Worm (Caenorhabditis elegans) whole organism, L4 larva: ENCODE results near the gene tsg-101.

Experiments
- F26F4.8 ChIP-seq: fragments of 200-800 bp; sonication (Bioruptor generic); conservative IDR thresholded peaks from 2 replicates; pipeline ENCODE4 v1.3.6; 2022; ENCODE audit warnings: missing genetic modification characterization, missing compliant biosample characterization
- F49E8.2 ChIP-seq: sonication (generic microtip); optimal IDR thresholded peaks from 2 replicates; lab custom pipeline; 2016; ENCODE audit warnings: missing compliant biosample characterization, mild to moderate bottlenecking, missing genetic modification characterization, borderline replicate concordance
- T20F7.1 ChIP-seq: fragments of 200-800 bp; sonication (Bioruptor generic); optimal IDR thresholded peaks from 2 replicates; lab custom pipeline; 2018; ENCODE audit warnings: mild to moderate bottlenecking, missing genetic modification characterization, missing compliant biosample characterization
- T26A8.4 ChIP-seq: fragments of 200-800 bp; sonication (Bioruptor generic); IDR thresholded peaks from 2 replicates; pipeline ENCODE4 v1.3.6; 2022; ENCODE audit warnings: missing genetic modification characterization, missing compliant biosample characterization
- Y105C5A.15 ChIP-seq: fragments of 200-800 bp; sonication (Bioruptor generic); IDR thresholded peaks from 2 replicates; pipeline ENCODE4 v1.3.6; 2022; ENCODE audit warnings: missing genetic modification characterization, missing compliant biosample characterization
- Y48G9A.11 ChIP-seq: fragments of 200-800 bp; sonication (Bioruptor generic); IDR thresholded peaks from 2 replicates; pipeline ENCODE4 v1.3.6; 2022; ENCODE audit warnings: missing genetic modification reagents, missing genetic modification characterization, missing compliant biosample characterization
- Y75B8A.6 ChIP-seq: fragments of 200-800 bp; sonication (Bioruptor generic); IDR thresholded peaks from 2 replicates; pipeline ENCODE4 v1.3.6; 2022; ENCODE audit warnings: missing genetic modification reagents, missing genetic modification characterization, missing compliant biosample characterization
- aha-1 ChIP-seq: fragments of 150-350 bp; peaks from one replicate; lab custom pipeline; 2014; ENCODE audit warnings: missing biosample characterization, missing genetic modification characterization
- attf-4 ChIP-seq: sonication (generic microtip); optimal IDR thresholded peaks from 3 replicates; lab custom pipeline; 2017; ENCODE audit warnings: missing biosample characterization, missing genetic modification characterization
- ceh-20 ChIP-seq: fragments of 200-800 bp; sonication (Bioruptor generic); IDR thresholded peaks from 2 replicates; pipeline ENCODE4 v1.3.6; 2022; ENCODE audit warnings: missing genetic modification reagents, missing genetic modification characterization, missing compliant biosample characterization
- ceh-28 ChIP-seq: fragments of 150-350 bp; optimal IDR thresholded peaks from 2 replicates; lab custom pipeline; 2014; ENCODE audit warnings: missing biosample characterization, missing genetic modification reagents, missing genetic modification characterization
- ceh-32 ChIP-seq: sonication (generic microtip); optimal IDR thresholded peaks from 2 replicates; lab custom pipeline; 2016; ENCODE audit warnings: mild to moderate bottlenecking, missing genetic modification characterization, missing compliant biosample characterization; ENCODE audit not compliant: poor library complexity
- ceh-62 ChIP-seq: sonication (generic microtip); optimal IDR thresholded peaks from 2 replicates; lab custom pipeline; 2017; ENCODE audit warnings: missing biosample characterization, missing genetic modification characterization
- ceh-82 ChIP-seq: sonication (generic microtip); optimal IDR thresholded peaks from 2 replicates; lab custom pipeline; 2017; ENCODE audit warnings: missing biosample characterization, missing genetic modification characterization
- daf-16 ChIP-seq, 3 experiments: sonication (generic microtip); optimal IDR thresholded peaks; 2 replicates each; lab custom pipeline; 2016 to 2017; ENCODE audit warnings: missing genetic modification characterization in 3 of 3, missing genetic modification reagents in 3 of 3, mild to moderate bottlenecking in 2 of 3, missing compliant biosample characterization in 2 of 3, missing biosample characterization in 1 of 3, moderate library complexity in 1 of 3
- daf-19 ChIP-seq: fragments of 200-800 bp; sonication (Bioruptor generic); conservative IDR thresholded peaks from 2 replicates; pipeline ENCODE4 v1.3.6; 2022; ENCODE audit warnings: missing genetic modification characterization, missing compliant biosample characterization
- daf-8 ChIP-seq: fragments of 200-800 bp; sonication (Bioruptor generic); IDR thresholded peaks from 2 replicates; pipeline ENCODE4 v1.3.6; 2022; ENCODE audit warnings: missing genetic modification characterization, missing compliant biosample characterization
- dmd-8 ChIP-seq: fragments of 200-800 bp; sonication (Bioruptor generic); IDR thresholded peaks from 2 replicates; pipeline ENCODE4 v1.3.6; 2022; ENCODE audit warnings: missing genetic modification characterization, missing compliant biosample characterization
- dmd-9 ChIP-seq: fragments of 200-800 bp; sonication (Bioruptor generic); IDR thresholded peaks from 2 replicates; pipeline ENCODE4 v1.3.6; 2022; ENCODE audit warnings: missing genetic modification reagents, missing genetic modification characterization, missing compliant biosample characterization
- duxl-1 ChIP-seq: sonication (generic microtip); optimal IDR thresholded peaks from 2 replicates; lab custom pipeline; 2016; ENCODE audit warnings: mild to moderate bottlenecking, missing genetic modification characterization, moderate library complexity, missing compliant biosample characterization; ENCODE audit not compliant: poor library complexity
- dve-1 ChIP-seq: sonication (generic microtip); optimal IDR thresholded peaks from 2 replicates; lab custom pipeline; 2017; ENCODE audit warnings: antibody characterized with exemption, mild to moderate bottlenecking, missing genetic modification characterization, missing compliant biosample characterization; ENCODE audit not compliant: insufficient read depth
- fkh-10 ChIP-seq: fragments of 150-350 bp; optimal IDR thresholded peaks from 2 replicates; lab custom pipeline; 2014; ENCODE audit warnings: missing biosample characterization, missing genetic modification reagents, missing genetic modification characterization
- gei-8 ChIP-seq: fragments of 200-800 bp; sonication (Bioruptor generic); optimal IDR thresholded peaks from 2 replicates; lab custom pipeline; 2018; ENCODE audit warnings: mild to moderate bottlenecking, missing genetic modification characterization, missing compliant biosample characterization
- hif-1 ChIP-seq, 2 experiments: sonication (generic microtip); optimal IDR thresholded peaks; 2 replicates each; lab custom pipeline; 2016 to 2017; ENCODE audit warnings: missing compliant biosample characterization in 2 of 2, missing genetic modification characterization in 2 of 2, missing genetic modification reagents in 2 of 2, missing genotype in 2 of 2, mild to moderate bottlenecking in 1 of 2
- jun-1 ChIP-seq: fragments of 150-350 bp; optimal IDR thresholded peaks from 2 replicates; lab custom pipeline; 2014; ENCODE audit warnings: missing biosample characterization, missing genetic modification reagents, missing genetic modification characterization
- lin-13 ChIP-seq: fragments of 150-350 bp; optimal IDR thresholded peaks from 2 replicates; lab custom pipeline; 2014; ENCODE audit warnings: missing biosample characterization, missing genetic modification reagents, missing genetic modification characterization
- lin-29 ChIP-seq: fragments of 200-800 bp; sonication (Bioruptor generic); IDR thresholded peaks from 2 replicates; pipeline ENCODE4 v1.3.6; 2022; ENCODE audit warnings: missing genetic modification reagents, missing genetic modification characterization, missing compliant biosample characterization
- lir-3 ChIP-seq: sonication (generic microtip); optimal IDR thresholded peaks from 2 replicates; lab custom pipeline; 2016; ENCODE audit warnings: mild to moderate bottlenecking, missing genetic modification characterization, missing compliant biosample characterization
- mep-1 ChIP-seq: fragments of 150-350 bp; sonication (generic microtip); optimal IDR thresholded peaks from 3 replicates; lab custom pipeline; 2014; ENCODE audit warnings: missing biosample characterization, missing genetic modification characterization
- mxl-2 ChIP-seq: fragments of 200-800 bp; sonication (Bioruptor generic); conservative IDR thresholded peaks from 2 replicates; pipeline ENCODE4 v1.3.6; 2022; ENCODE audit warnings: missing genetic modification reagents, missing genetic modification characterization, missing compliant biosample characterization
- nhr-102 ChIP-seq: sonication (generic microtip); optimal IDR thresholded peaks from 2 replicates; lab custom pipeline; 2016; ENCODE audit warnings: mild to moderate bottlenecking, missing genetic modification characterization, moderate library complexity, missing compliant biosample characterization
- nhr-11 ChIP-seq: fragments of 150-350 bp; optimal IDR thresholded peaks from 2 replicates; lab custom pipeline; 2014; ENCODE audit warnings: missing biosample characterization, missing genetic modification characterization
- nhr-111 ChIP-seq: fragments of 200-800 bp; sonication (Bioruptor generic); optimal IDR thresholded peaks from 2 replicates; lab custom pipeline; 2018; ENCODE audit warnings: mild to moderate bottlenecking, missing genetic modification characterization, missing compliant biosample characterization
- nhr-28 ChIP-seq: fragments of 150-350 bp; optimal IDR thresholded peaks from 2 replicates; lab custom pipeline; 2014; ENCODE audit warnings: missing biosample characterization, missing genetic modification characterization
- nhr-76 ChIP-seq: fragments of 150-350 bp; optimal IDR thresholded peaks from 2 replicates; lab custom pipeline; 2014; ENCODE audit warnings: missing biosample characterization, missing genetic modification characterization
- pqm-1 ChIP-seq: sonication (generic microtip); optimal IDR thresholded peaks from 2 replicates; lab custom pipeline; 2017; ENCODE audit warnings: missing biosample characterization, missing genetic modification characterization
- rbr-2 ChIP-seq: sonication (generic microtip); optimal IDR thresholded peaks from 2 replicates; lab custom pipeline; 2016; ENCODE audit warnings: missing genotype, missing genetic modification characterization, missing compliant biosample characterization
- saeg-2 ChIP-seq: fragments of 200-800 bp; sonication (Bioruptor generic); IDR thresholded peaks from 2 replicates; pipeline ENCODE4 v1.3.6; 2022; ENCODE audit warnings: missing genetic modification reagents, missing genetic modification characterization, missing compliant biosample characterization
- set-16 ChIP-seq: fragments of 200-800 bp; sonication (Bioruptor generic); IDR thresholded peaks from 2 replicates; pipeline ENCODE4 v1.3.6; 2022; ENCODE audit warnings: missing genetic modification reagents, missing genetic modification characterization, missing compliant biosample characterization
- skn-1 ChIP-seq: fragments of 150-350 bp; optimal IDR thresholded peaks from 2 replicates; lab custom pipeline; 2014; ENCODE audit warnings: missing biosample characterization, missing genetic modification characterization
- spr-1 ChIP-seq: sonication (generic microtip); optimal IDR thresholded peaks from 2 replicates; lab custom pipeline; 2016; ENCODE audit warnings: mild to moderate bottlenecking, missing genetic modification characterization, missing compliant biosample characterization
- spr-3 ChIP-seq: fragments of 200-800 bp; sonication (Bioruptor generic); optimal IDR thresholded peaks from 2 replicates; lab custom pipeline; 2018; ENCODE audit warnings: mild to moderate bottlenecking, missing genetic modification characterization, missing compliant biosample characterization
- unc-130 ChIP-seq: sonication (generic microtip); optimal IDR thresholded peaks from 2 replicates; lab custom pipeline; 2016; ENCODE audit warnings: missing genetic modification reagents, missing genetic modification characterization, missing compliant biosample characterization
- unc-39 ChIP-seq: sonication (generic microtip); optimal IDR thresholded peaks from 2 replicates; lab custom pipeline; 2017; ENCODE audit warnings: missing biosample characterization, missing genetic modification characterization
- unc-62 ChIP-seq, 3 experiments: fragments of 150-350 bp in 1 of 3; sonication (generic microtip); optimal IDR thresholded peaks in 2 of 3; peaks in 1 of 3; 1 replicate in 1 of 3; 2 replicates in 2 of 3; lab custom pipeline; 2014 to 2017; ENCODE audit warnings: missing biosample characterization in 3 of 3, missing genetic modification characterization in 3 of 3, missing genetic modification reagents in 3 of 3, missing genotype in 1 of 3
- vab-7 ChIP-seq: fragments of 200-800 bp; sonication (Bioruptor generic); IDR thresholded peaks from 2 replicates; pipeline ENCODE4 v1.3.6; 2022; ENCODE audit warnings: missing genetic modification reagents, missing genetic modification characterization, missing compliant biosample characterization
- zfp-2 ChIP-seq: sonication (generic microtip); optimal IDR thresholded peaks from 2 replicates; lab custom pipeline; 2016; ENCODE audit warnings: mild to moderate bottlenecking, missing genetic modification characterization, missing compliant biosample characterization
- zfp-3 ChIP-seq: fragments of 200-800 bp; sonication (Bioruptor generic); conservative IDR thresholded peaks from 2 replicates; pipeline ENCODE4 v1.3.6; 2022; ENCODE audit warnings: missing genetic modification reagents, missing genetic modification characterization, missing compliant biosample characterization
- zip-11 ChIP-seq: fragments of 200-800 bp; sonication (Bioruptor generic); IDR thresholded peaks from 2 replicates; pipeline ENCODE4 v1.3.6; 2022; ENCODE audit warnings: missing genetic modification characterization, missing compliant biosample characterization
- ztf-7 ChIP-seq: fragments of 150-350 bp; optimal IDR thresholded peaks from 2 replicates; lab custom pipeline; 2014; ENCODE audit warnings: missing biosample characterization, missing genetic modification characterization

Gene tsg-101

DNA sequence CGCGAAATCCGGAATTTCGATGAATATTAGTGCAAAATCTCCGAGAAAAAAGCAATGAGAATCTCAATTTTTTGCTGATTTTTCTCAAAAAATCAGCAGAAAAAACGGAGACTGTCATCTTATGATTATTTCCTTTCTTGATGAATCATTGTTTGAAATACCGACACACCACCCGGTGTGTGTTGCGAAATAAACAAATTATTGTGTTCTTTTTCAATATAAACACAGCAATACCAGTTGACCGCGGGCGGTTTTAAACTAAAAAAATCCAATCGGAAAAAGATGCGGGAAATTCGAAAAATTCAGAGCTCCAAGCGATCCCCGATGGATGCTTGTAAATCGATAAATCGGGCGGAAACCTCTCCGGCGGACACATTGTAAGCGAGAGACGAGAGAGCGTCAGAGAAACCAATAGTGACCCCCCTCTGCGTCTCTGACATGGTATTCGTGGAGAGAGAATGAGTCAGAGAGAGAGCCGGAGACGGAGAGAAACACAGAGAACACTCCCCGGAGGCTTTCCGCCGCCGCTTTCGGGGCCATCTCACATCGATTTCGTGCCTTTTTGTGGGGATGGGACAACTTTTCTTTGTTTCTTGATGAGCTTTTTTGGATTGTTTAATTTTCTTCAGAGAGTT lies 1.2 kb upstream of the tsg-101 start (continued):
- no peak for TF ChIP-seq gei-8 (GFP tag; lab: Kevin White, UChicago)
- no peak for TF ChIP-seq nhr-76 (tag; lab: Kevin White, UChicago)
- peak in 1 of 2 experiments; percentile 96 for TF ChIP-seq unc-62 (GFP tag; optimal IDR thresholded peaks at IDR 0.05 in 1 of 2; lab: Kevin White, UChicago)
- TF ChIP-seq unc-62 (tag; optimal IDR thresholded peaks at IDR 0.05; lab: Kevin White, UChicago), result no peak
- no peak for TF ChIP-seq attf-4
- no peak for TF ChIP-seq jun-1 (tag; lab: Kevin White, UChicago)
- no peak for TF ChIP-seq lir-3 (tag; lab: Kevin White, UChicago)
- peak; percentile 60 for TF ChIP-seq mep-1
- TF ChIP-seq skn-1 (tag; lab: Kevin White, UChicago), result no peak
- 0 out of 2 replicates have a peak, but pooled peaks have one; percentile 12 for TF ChIP-seq T26A8.4 (GFP tag; lab: Robert Waterston, UW)
- TF ChIP-seq Y48G9A.11, result no peak
- no peak for TF ChIP-seq dmd-8 (GFP tag; lab: Robert Waterston, UW)
- no peak for TF ChIP-seq lin-29 (GFP tag; lab: Robert Waterston, UW)
- TF ChIP-seq spr-3 (GFP tag; lab: Kevin White, UChicago), result no peak
- no peak for TF ChIP-seq Y75B8A.6 (GFP tag; lab: Robert Waterston, UW)
- TF ChIP-seq ceh-62 (tag; lab: Kevin White, UChicago), result no peak
- peak; percentile 28 for TF ChIP-seq fkh-10
- TF ChIP-seq daf-19 (GFP tag; lab: Robert Waterston, UW), result no peak
- TF ChIP-seq zfp-2 (tag; lab: Kevin White, UChicago), result no peak
- no peak for TF ChIP-seq daf-8 (GFP tag; lab: Robert Waterston, UW)
- TF ChIP-seq dve-1 (tag; lab: Kevin White, UChicago), result peak; percentile 48
- no peak for TF ChIP-seq nhr-102 (tag; lab: Kevin White, UChicago)
- TF ChIP-seq daf-16 (GFP tag; optimal IDR thresholded peaks at IDR 0.05; lab: Kevin White, UChicago), result no peak
- no peak for TF ChIP-seq daf-16 (tag; optimal IDR thresholded peaks at IDR 0.05; lab: Kevin White, UChicago)
- TF ChIP-seq rbr-2 (tag; lab: Kevin White, UChicago), result peak; percentile 63
- TF ChIP-seq mxl-2 (GFP tag; lab: Robert Waterston, UW), result no peak
- TF ChIP-seq T20F7.1 (GFP tag; lab: Kevin White, UChicago), result no peak
- no peak for TF ChIP-seq unc-130
- peak in 1 of 2 experiments; percentile 13 for TF ChIP-seq hif-1 (tag; optimal IDR thresholded peaks at IDR 0.05; lab: Kevin White, UChicago)
- TF ChIP-seq duxl-1, result no peak
- TF ChIP-seq ceh-28 (tag; lab: Kevin White, UChicago), result peak; percentile 50
- no peak for TF ChIP-seq nhr-11
- no peak for TF ChIP-seq vab-7 (GFP tag; lab: Robert Waterston, UW)
- no peak for TF ChIP-seq saeg-2 (GFP tag; lab: Robert Waterston, UW)
- no peak for TF ChIP-seq dmd-9 (GFP tag; lab: Robert Waterston, UW)
- TF ChIP-seq unc-39 (tag; lab: Kevin White, UChicago), result no peak
- no peak for TF ChIP-seq nhr-111
- TF ChIP-seq pqm-1 (tag; lab: Kevin White, UChicago), result no peak
- TF ChIP-seq ztf-7 (tag; lab: Kevin White, UChicago), result no peak
- TF ChIP-seq Y105C5A.15 (GFP tag; lab: Robert Waterston, UW), result no peak
- TF ChIP-seq F26F4.8 (GFP tag; lab: Robert Waterston, UW), result no peak
- peak; percentile 47 for TF ChIP-seq aha-1 (tag; lab: Kevin White, UChicago)
- TF ChIP-seq lin-13 (GFP tag; lab: Kevin White, UChicago), result no peak
- no peak for TF ChIP-seq zfp-3 (GFP tag; lab: Robert Waterston, UW)
- no peak for TF ChIP-seq ceh-20
- no peak for TF ChIP-seq F49E8.2 (tag; lab: Kevin White, UChicago)
- TF ChIP-seq ceh-32 (tag; lab: Kevin White, UChicago), result no peak
- TF ChIP-seq ceh-82 (tag; lab: Kevin White, UChicago), result no peak
- no peak for TF ChIP-seq zip-11 (GFP tag; lab: Robert Waterston, UW)
- no peak for TF ChIP-seq spr-1 (tag; lab: Kevin White, UChicago)
- peak; percentile 18 for TF ChIP-seq nhr-28 (tag; lab: Kevin White, UChicago)
- peak; percentile 74 for TF ChIP-seq set-16
